Worm (Caenorhabditis elegans): ENCODE data around the gene Y53G8AM.4.

DNA sequence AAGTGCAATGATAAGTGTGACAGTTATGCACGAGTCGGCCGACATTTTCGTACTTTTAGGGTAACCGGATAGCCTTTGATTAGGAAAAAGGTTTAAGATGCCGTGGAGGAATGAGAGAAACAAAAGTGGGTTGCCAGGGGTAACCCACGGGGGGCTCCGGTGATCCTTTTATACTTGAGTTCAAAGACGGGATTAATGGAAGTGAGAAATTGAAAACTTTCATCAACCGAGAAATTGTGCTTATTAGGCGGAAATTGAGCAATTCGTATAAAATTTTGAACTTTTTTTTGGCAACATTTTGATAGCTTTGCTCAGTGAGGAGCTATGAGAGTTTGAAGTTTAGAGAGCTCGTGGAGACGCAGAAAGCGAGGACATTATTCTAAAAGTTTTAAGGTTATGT lies at the start of gene Y53G8AM.4:
- TF ChIP-seq egl-27 (tag; optimal IDR thresholded peaks at IDR 0.05): no peak
- TF ChIP-seq nhr-10 (tag; optimal IDR thresholded peaks at IDR 0.05): no peak
- no peak for TF ChIP-seq ztf-11 (tag; optimal IDR thresholded peaks at IDR 0.05)
- TF ChIP-seq fkh-10 (GFP tag; optimal IDR thresholded peaks at IDR 0.05): no peak
- no peak for TF ChIP-seq nhr-25 (tag; optimal IDR thresholded peaks at IDR 0.05; ENCODE audit: borderline replicate concordance, insufficient read depth)
- no peak for TF ChIP-seq sdz-12 (GFP tag; optimal IDR thresholded peaks at IDR 0.05)
- no peak for TF ChIP-seq Y105C5A.15 (GFP tag; IDR thresholded peaks at IDR 0.05)
- no peak for TF ChIP-seq mxl-2 (GFP tag; conservative IDR thresholded peaks at IDR 0.05)
- no peak for TF ChIP-seq aly-2 (tag; optimal IDR thresholded peaks at IDR 0.05)
- TF ChIP-seq daf-12 (tag; optimal IDR thresholded peaks at IDR 0.05): no peak
- no peak for TF ChIP-seq ama-1 (optimal IDR thresholded peaks at IDR 0.05)
- TF ChIP-seq ceh-44 (GFP tag; IDR thresholded peaks at IDR 0.05): no peak
- no peak for TF ChIP-seq ceh-62 (tag; optimal IDR thresholded peaks at IDR 0.05)

Measured in whole organism, L4 larva.